Worm (Caenorhabditis elegans): ENCODE data around the gene C17B7.9.

Gene C17B7.9

DNA sequence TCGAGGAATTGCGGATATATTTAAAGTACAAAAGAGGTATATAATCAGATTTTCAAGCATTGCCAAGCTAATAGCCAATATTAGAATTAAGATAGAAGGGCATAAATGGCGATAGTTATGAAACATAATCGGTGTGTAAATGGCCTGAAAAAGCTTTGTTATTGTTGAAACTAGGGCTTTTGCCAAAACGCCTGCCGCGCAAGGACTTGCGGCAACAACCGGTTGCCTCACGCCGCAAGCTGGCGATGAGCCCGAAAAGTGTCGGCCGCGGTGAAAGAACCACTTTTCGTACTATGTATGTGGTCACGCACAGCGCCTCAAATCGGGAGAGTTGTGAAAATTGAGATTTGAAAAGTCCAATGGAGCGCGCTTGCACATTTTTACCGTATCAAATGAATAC, 32.5 kb downstream of the C17B7.9 start:
- no peak for TF ChIP-seq W03F9.2 (tag; optimal IDR thresholded peaks at IDR 0.05)

DNA sequence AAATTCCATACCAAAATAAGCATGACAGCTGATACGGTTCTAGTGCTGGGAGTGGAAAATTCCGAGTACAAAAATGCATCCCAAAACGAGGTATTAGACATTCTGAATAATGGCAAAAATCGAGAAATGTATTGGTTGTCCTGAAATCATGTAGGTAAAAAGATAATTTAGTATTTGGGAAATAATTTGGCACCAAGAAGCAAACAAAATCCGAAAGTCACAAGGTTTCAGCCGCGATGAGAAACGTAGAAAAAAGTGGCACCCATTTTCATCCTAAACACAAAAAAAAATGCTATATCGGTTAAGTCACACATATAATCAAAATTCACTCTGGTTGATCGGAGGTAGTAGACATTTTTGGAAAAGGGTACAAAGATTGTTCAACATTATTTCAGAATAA, 34.2 kb downstream of the C17B7.9 start, which contains the start of gene srx-122:
TSS of gene srx-122 (minus strand) at position 101 of the 400 bp plus-strand sequence.
- TF ChIP-seq dao-5 (tag; optimal IDR thresholded peaks at IDR 0.05) = no peak
- no peak for TF ChIP-seq W03F9.2 (tag; optimal IDR thresholded peaks at IDR 0.05)
- TF ChIP-seq him-1 (tag; optimal IDR thresholded peaks at IDR 0.05) = no peak

DNA sequence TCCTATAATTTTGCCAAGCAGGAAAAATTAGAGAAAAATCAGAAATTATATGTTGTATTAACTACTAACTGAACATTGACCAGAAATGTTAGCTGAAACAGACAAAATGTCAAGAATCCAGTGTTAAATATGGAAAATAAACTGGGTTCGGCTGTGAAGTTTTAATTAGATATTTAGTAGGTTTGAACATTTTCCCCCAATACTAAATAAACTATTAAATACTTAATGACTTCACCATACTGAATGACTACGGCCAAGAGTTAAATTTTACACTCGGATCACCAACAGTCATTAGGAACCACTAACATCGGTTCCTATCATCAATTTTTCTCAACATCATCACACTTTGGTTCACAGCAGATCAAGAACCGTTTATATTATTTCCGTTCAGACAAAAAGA, 36.6 kb downstream of the C17B7.9 start:
- TF ChIP-seq him-1 (tag; optimal IDR thresholded peaks at IDR 0.05) (no peak), dao-5 (tag; optimal IDR thresholded peaks at IDR 0.05) (no peak), W03F9.2 (tag; optimal IDR thresholded peaks at IDR 0.05) (no peak)

DNA sequence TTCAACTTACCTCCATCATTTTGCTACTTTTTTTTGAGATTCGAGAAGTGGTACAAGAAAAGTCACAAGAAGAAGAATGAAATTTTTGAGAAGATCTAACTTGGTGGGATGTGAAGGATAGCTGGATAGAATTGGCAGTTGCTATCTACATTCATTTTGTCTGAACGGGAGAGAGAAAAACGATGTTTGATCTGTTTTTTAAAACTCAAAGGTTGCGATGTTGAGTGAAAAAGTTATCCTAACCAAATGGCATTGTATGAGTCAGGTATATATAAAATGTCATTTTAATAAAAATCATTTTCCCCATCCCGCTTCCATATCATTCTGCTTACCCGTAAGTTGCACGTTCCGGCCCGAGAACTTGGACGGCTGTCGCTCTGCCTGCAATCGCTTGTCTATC, 42.7 kb downstream of the C17B7.9 start, which contains the start of gene F35F10.6:
TSS of gene F35F10.6 (minus strand) at position 101 of the 400 bp plus-strand sequence.
- no peak for TF ChIP-seq him-1 (tag; optimal IDR thresholded peaks at IDR 0.05)

DNA sequence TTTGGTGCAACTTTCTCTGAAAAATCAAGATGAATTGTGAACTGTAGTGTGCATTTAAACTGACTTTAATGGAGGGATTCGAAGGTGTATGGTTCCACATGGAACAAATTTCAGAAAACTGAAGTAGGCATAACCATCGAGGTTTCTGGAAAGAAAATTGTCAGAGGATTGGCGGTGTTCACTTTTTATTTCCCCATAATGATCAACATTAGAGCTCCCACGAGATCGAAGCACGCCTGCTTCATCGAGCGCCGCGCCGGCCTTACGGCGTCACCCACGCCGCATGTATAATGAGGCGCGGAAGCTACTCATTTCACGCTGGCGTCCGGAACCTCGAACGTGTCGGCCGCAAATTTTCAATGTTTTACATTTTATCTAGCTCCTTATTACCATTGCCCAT, 43.8 kb downstream of the C17B7.9 start:
- TF ChIP-seq W03F9.2 (tag; optimal IDR thresholded peaks at IDR 0.05) = no peak
- TF ChIP-seq him-1 (tag; optimal IDR thresholded peaks at IDR 0.05) = no peak
- no peak for TF ChIP-seq dao-5 (tag; optimal IDR thresholded peaks at IDR 0.05)

DNA sequence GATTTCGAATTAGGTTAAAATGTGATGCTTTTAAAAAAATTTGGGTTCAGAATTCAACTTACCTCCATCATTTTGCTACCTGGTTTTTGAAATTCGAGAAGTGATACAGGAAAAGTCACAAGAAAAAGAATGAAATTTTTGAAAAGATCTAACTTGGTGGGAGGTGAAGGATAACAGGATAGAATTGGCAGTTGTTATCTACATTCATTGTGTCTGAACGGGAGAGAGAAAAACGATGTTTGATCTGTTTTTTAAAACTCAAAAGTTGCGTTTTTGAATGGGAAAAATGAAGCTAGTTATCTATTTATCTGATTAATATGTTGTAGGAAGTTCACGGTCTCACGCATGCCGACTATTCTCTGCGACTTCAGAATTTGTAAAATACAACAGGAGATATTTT, 44.6 kb downstream of the C17B7.9 start, which contains the start of gene F35F10.7:
TSS of gene F35F10.7 (minus strand) at position 101 of the 400 bp plus-strand sequence.
- TF ChIP-seq him-1 (tag; optimal IDR thresholded peaks at IDR 0.05) (no peak), W03F9.2 (tag; optimal IDR thresholded peaks at IDR 0.05) (no peak), dao-5 (tag; optimal IDR thresholded peaks at IDR 0.05) (no peak)

DNA sequence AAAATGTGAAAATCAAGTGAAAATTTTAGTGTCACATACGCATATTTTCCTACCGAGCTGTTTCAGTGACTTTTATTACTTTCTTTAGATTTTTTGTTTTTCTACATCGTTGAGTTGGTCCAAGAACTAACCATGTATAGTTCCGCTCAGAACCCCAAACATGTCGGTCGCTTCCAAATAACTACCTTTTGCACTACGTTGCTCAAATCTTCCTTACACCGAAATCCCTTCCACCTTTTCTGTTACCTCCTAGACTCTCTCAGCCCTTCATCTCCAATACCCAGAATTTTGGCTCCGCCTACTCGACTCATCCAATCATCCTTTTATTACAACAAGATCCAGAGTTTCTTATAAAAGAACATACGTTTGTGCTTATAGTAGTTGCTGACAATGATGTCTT, 47.3 kb downstream of the C17B7.9 start, which contains the start of gene F35F10.5:
TSS of gene F35F10.5 (plus strand) at position 301 of the 400 bp plus-strand sequence.
- TF ChIP-seq him-1 (tag; optimal IDR thresholded peaks at IDR 0.05) (no peak), dao-5 (tag; optimal IDR thresholded peaks at IDR 0.05) (no peak), W03F9.2 (tag; optimal IDR thresholded peaks at IDR 0.05) (no peak)

DNA sequence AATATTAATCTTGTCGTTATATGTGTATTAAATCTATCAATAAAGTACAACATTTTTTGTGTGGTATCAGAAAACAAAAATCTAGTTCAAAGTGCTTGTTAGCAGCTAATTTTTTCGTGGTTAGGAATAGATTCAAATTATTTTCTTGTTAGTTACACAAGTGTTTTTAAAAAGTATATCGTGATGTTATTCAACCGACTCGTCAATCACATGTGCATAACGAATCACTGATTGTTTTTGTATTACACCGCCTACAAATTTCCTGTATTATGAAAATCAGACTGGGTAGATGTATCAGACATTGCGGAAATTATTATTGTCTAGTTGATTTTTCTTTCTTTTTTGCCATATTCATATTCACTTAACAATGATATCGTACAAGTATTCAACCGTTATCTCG, 49.0 kb downstream of the C17B7.9 start, which contains the start of gene str-64:
TSS of gene str-64 (plus strand) at position 301 of the 400 bp plus-strand sequence.
- TF ChIP-seq W03F9.2 (tag; optimal IDR thresholded peaks at IDR 0.05) = no peak
- no peak for TF ChIP-seq dao-5 (tag; optimal IDR thresholded peaks at IDR 0.05)
- TF ChIP-seq him-1 (tag; optimal IDR thresholded peaks at IDR 0.05) = no peak

DNA sequence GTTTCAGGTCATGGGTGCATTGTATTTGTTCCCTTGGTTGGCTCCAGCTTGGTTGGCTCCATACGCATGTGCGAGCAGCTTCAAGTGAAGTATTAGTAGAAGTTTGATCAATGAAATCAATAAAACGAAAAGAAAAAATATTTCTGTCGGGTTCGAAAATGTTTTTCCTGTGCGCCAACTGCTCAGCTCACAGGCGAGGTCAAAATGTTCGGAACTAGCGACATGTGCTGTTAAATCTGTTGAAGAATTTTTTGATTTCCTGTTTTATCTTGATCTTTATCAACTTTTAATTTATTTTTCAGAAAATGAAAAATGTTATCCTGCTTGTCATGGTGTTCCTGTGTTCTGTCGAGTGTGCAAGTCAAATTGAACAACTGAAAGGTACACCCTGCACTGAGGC, 50.4 kb downstream of the C17B7.9 start, which contains the start of gene T28A11.25:
TSS of gene T28A11.25 (plus strand) at position 301 of the 400 bp plus-strand sequence.
- no peak for TF ChIP-seq dao-5 (tag; optimal IDR thresholded peaks at IDR 0.05)
- no peak for TF ChIP-seq him-1 (tag; optimal IDR thresholded peaks at IDR 0.05)
- no peak for TF ChIP-seq W03F9.2 (tag; optimal IDR thresholded peaks at IDR 0.05)
